Worm (Caenorhabditis elegans) whole organism, L4 larva: Measurements from ENCODE around the gene T22F3.11.
A peak's percentile ranks its signal among the peaks of the same experiment; 100 is the strongest.

Experiments
- D1046.2 ChIP-seq: fragments of 200-800 bp; sonication (Bioruptor generic); IDR thresholded peaks from 2 replicates; pipeline ENCODE4 v1.3.6; 2022; ENCODE audit warnings: missing genetic modification characterization, missing compliant biosample characterization
- F10B5.3 ChIP-seq: sonication (generic microtip); optimal IDR thresholded peaks from 2 replicates; lab custom pipeline; 2016; ENCODE audit warnings: mild to moderate bottlenecking, missing genetic modification characterization, missing compliant biosample characterization
- F26F4.8 ChIP-seq: fragments of 200-800 bp; sonication (Bioruptor generic); conservative IDR thresholded peaks from 2 replicates; pipeline ENCODE4 v1.3.6; 2022; ENCODE audit warnings: missing genetic modification characterization, missing compliant biosample characterization
- T26A8.4 ChIP-seq: fragments of 200-800 bp; sonication (Bioruptor generic); IDR thresholded peaks from 2 replicates; pipeline ENCODE4 v1.3.6; 2022; ENCODE audit warnings: missing genetic modification characterization, missing compliant biosample characterization
- aha-1 ChIP-seq: fragments of 150-350 bp; peaks from one replicate; lab custom pipeline; 2014; ENCODE audit warnings: missing biosample characterization, missing genetic modification characterization
- ama-1 ChIP-seq: fragments of 150-350 bp; optimal IDR thresholded peaks from 2 replicates; lab custom pipeline; 2014; ENCODE audit warnings: inconsistent platforms, mixed read lengths
- ceh-28 ChIP-seq: fragments of 150-350 bp; optimal IDR thresholded peaks from 2 replicates; lab custom pipeline; 2014; ENCODE audit warnings: missing biosample characterization, missing genetic modification reagents, missing genetic modification characterization
- ceh-32 ChIP-seq: sonication (generic microtip); optimal IDR thresholded peaks from 2 replicates; lab custom pipeline; 2016; ENCODE audit warnings: mild to moderate bottlenecking, missing genetic modification characterization, missing compliant biosample characterization; ENCODE audit not compliant: poor library complexity
- ceh-82 ChIP-seq: sonication (generic microtip); optimal IDR thresholded peaks from 2 replicates; lab custom pipeline; 2017; ENCODE audit warnings: missing biosample characterization, missing genetic modification characterization
- ces-1 ChIP-seq: fragments of 150-350 bp; sonication (generic microtip); optimal IDR thresholded peaks from 4 replicates; lab custom pipeline; 2014; ENCODE audit warnings: missing biosample characterization, missing genetic modification reagents, missing genetic modification characterization
- cey-2 ChIP-seq: sonication (generic microtip); optimal IDR thresholded peaks from 3 replicates; lab custom pipeline; 2017; ENCODE audit warnings: missing genetic modification characterization, mild to moderate bottlenecking, missing compliant biosample characterization, antibody characterized with exemption, borderline replicate concordance; ENCODE audit not compliant: insufficient read depth
- daf-16 ChIP-seq, 3 experiments: sonication (generic microtip); optimal IDR thresholded peaks; 2 replicates each; lab custom pipeline; 2016 to 2017; ENCODE audit warnings: missing genetic modification characterization in 3 of 3, missing genetic modification reagents in 3 of 3, mild to moderate bottlenecking in 2 of 3, missing compliant biosample characterization in 2 of 3, missing biosample characterization in 1 of 3, moderate library complexity in 1 of 3
- daf-19 ChIP-seq: fragments of 200-800 bp; sonication (Bioruptor generic); conservative IDR thresholded peaks from 2 replicates; pipeline ENCODE4 v1.3.6; 2022; ENCODE audit warnings: missing genetic modification characterization, missing compliant biosample characterization
- dmd-8 ChIP-seq: fragments of 200-800 bp; sonication (Bioruptor generic); IDR thresholded peaks from 2 replicates; pipeline ENCODE4 v1.3.6; 2022; ENCODE audit warnings: missing genetic modification characterization, missing compliant biosample characterization
- dpl-1 ChIP-seq: fragments of 150-350 bp; optimal IDR thresholded peaks from 2 replicates; lab custom pipeline; 2014; ENCODE audit warnings: missing biosample characterization, missing genetic modification reagents, missing genetic modification characterization
- duxl-1 ChIP-seq: sonication (generic microtip); optimal IDR thresholded peaks from 2 replicates; lab custom pipeline; 2016; ENCODE audit warnings: mild to moderate bottlenecking, missing genetic modification characterization, moderate library complexity, missing compliant biosample characterization; ENCODE audit not compliant: poor library complexity
- dve-1 ChIP-seq: sonication (generic microtip); optimal IDR thresholded peaks from 2 replicates; lab custom pipeline; 2017; ENCODE audit warnings: antibody characterized with exemption, mild to moderate bottlenecking, missing genetic modification characterization, missing compliant biosample characterization; ENCODE audit not compliant: insufficient read depth
- egl-43 ChIP-seq: fragments of 200-800 bp; sonication (Bioruptor generic); IDR thresholded peaks from 2 replicates; pipeline ENCODE4 v1.3.6; 2022; ENCODE audit warnings: missing genetic modification reagents, missing genetic modification characterization, missing compliant biosample characterization
- fos-1 ChIP-seq: fragments of 150-350 bp; optimal IDR thresholded peaks from 2 replicates; lab custom pipeline; 2014; ENCODE audit warnings: missing biosample characterization, missing genetic modification characterization
- gei-8 ChIP-seq: fragments of 200-800 bp; sonication (Bioruptor generic); optimal IDR thresholded peaks from 2 replicates; lab custom pipeline; 2018; ENCODE audit warnings: mild to moderate bottlenecking, missing genetic modification characterization, missing compliant biosample characterization
- hif-1 ChIP-seq, 2 experiments: sonication (generic microtip); optimal IDR thresholded peaks; 2 replicates each; lab custom pipeline; 2016 to 2017; ENCODE audit warnings: missing compliant biosample characterization in 2 of 2, missing genetic modification characterization in 2 of 2, missing genetic modification reagents in 2 of 2, missing genotype in 2 of 2, mild to moderate bottlenecking in 1 of 2
- hlh-11 ChIP-seq: fragments of 200-800 bp; sonication (Bioruptor generic); optimal IDR thresholded peaks from 2 replicates; lab custom pipeline; 2018; ENCODE audit warnings: mild to moderate bottlenecking, missing genetic modification characterization, missing compliant biosample characterization
- hmg-1.1 ChIP-seq: fragments of 200-800 bp; sonication (Bioruptor generic); IDR thresholded peaks from 2 replicates; pipeline ENCODE4 v1.3.6; 2022; ENCODE audit warnings: missing genetic modification reagents, missing genetic modification characterization, missing compliant biosample characterization
- jun-1 ChIP-seq: fragments of 150-350 bp; optimal IDR thresholded peaks from 2 replicates; lab custom pipeline; 2014; ENCODE audit warnings: missing biosample characterization, missing genetic modification reagents, missing genetic modification characterization
- lin-1 ChIP-seq: fragments of 200-800 bp; sonication (Bioruptor generic); IDR thresholded peaks from 2 replicates; pipeline ENCODE4 v1.3.6; 2022; ENCODE audit warnings: missing genetic modification reagents, missing genetic modification characterization, missing compliant biosample characterization
- lin-15B ChIP-seq: fragments of 150-350 bp; sonication (generic microtip); optimal IDR thresholded peaks from 3 replicates; lab custom pipeline; 2014; ENCODE audit warnings: missing biosample characterization, missing genetic modification characterization
- lin-29 ChIP-seq: fragments of 200-800 bp; sonication (Bioruptor generic); IDR thresholded peaks from 2 replicates; pipeline ENCODE4 v1.3.6; 2022; ENCODE audit warnings: missing genetic modification reagents, missing genetic modification characterization, missing compliant biosample characterization
- lin-39 ChIP-seq: fragments of 150-350 bp; optimal IDR thresholded peaks from 2 replicates; lab custom pipeline; 2014; ENCODE audit warnings: missing biosample characterization, missing genetic modification reagents, missing genetic modification characterization
- madf-5 ChIP-seq, 2 experiments: fragments of 200-800 bp; sonication (Bioruptor generic); IDR thresholded peaks; 2 replicates each; pipeline ENCODE4 v1.3.6; 2022; ENCODE audit warnings: missing compliant biosample characterization in 2 of 2, missing genetic modification characterization in 2 of 2
- mep-1 ChIP-seq: fragments of 150-350 bp; sonication (generic microtip); optimal IDR thresholded peaks from 3 replicates; lab custom pipeline; 2014; ENCODE audit warnings: missing biosample characterization, missing genetic modification characterization
- mes-2 ChIP-seq: sonication (generic microtip); optimal IDR thresholded peaks from 2 replicates; lab custom pipeline; 2016; ENCODE audit warnings: missing genotype, mild to moderate bottlenecking, missing genetic modification characterization, missing compliant biosample characterization; ENCODE audit not compliant: poor library complexity, severe bottlenecking
- mxl-3 ChIP-seq: fragments of 200-800 bp; sonication (Bioruptor generic); optimal IDR thresholded peaks from 2 replicates; lab custom pipeline; 2018; ENCODE audit warnings: mild to moderate bottlenecking, missing genetic modification characterization, missing compliant biosample characterization
- nhr-10 ChIP-seq: fragments of 150-350 bp; optimal IDR thresholded peaks from 2 replicates; lab custom pipeline; 2014; ENCODE audit warnings: missing biosample characterization, missing genetic modification characterization
- nhr-41 ChIP-seq: fragments of 200-800 bp; sonication (Bioruptor generic); IDR thresholded peaks from 2 replicates; pipeline ENCODE4 v1.3.6; 2022; ENCODE audit warnings: missing genetic modification reagents, missing genetic modification characterization, missing compliant biosample characterization
- nhr-6 ChIP-seq: fragments of 150-350 bp; optimal IDR thresholded peaks from 2 replicates; lab custom pipeline; 2014; ENCODE audit warnings: missing biosample characterization, missing genetic modification characterization
- nhr-77 ChIP-seq: fragments of 150-350 bp; optimal IDR thresholded peaks from 2 replicates; lab custom pipeline; 2014; ENCODE audit warnings: missing biosample characterization, missing genetic modification characterization
- pha-4 ChIP-seq, 2 experiments: fragments of 150-350 bp in 1 of 2; fragments of 200-800 bp in 1 of 2; sonication (Bioruptor generic) in 1 of 2; IDR thresholded peaks in 1 of 2; optimal IDR thresholded peaks in 1 of 2; 2 replicates each; pipeline versions ENCODE4 v1.3.6 to Lab custom; 2014 to 2022; ENCODE audit warnings: missing genetic modification characterization in 2 of 2, missing genetic modification reagents in 2 of 2, missing biosample characterization in 1 of 2, missing compliant biosample characterization in 1 of 2
- php-3 ChIP-seq: fragments of 200-800 bp; sonication (Bioruptor generic); IDR thresholded peaks from 2 replicates; pipeline ENCODE4 v1.3.6; 2022; ENCODE audit warnings: missing genetic modification reagents, missing genetic modification characterization, missing compliant biosample characterization
- pqm-1 ChIP-seq: sonication (generic microtip); optimal IDR thresholded peaks from 2 replicates; lab custom pipeline; 2017; ENCODE audit warnings: missing biosample characterization, missing genetic modification characterization
- snpc-4 ChIP-seq: fragments of 150-350 bp; optimal IDR thresholded peaks from 2 replicates; lab custom pipeline; 2014; ENCODE audit warnings: missing biosample characterization, missing genetic modification characterization
- tag-97 ChIP-seq: fragments of 200-800 bp; sonication (Bioruptor generic); IDR thresholded peaks from 2 replicates; pipeline ENCODE4 v1.3.6; 2022; ENCODE audit warnings: missing genetic modification characterization, missing compliant biosample characterization
- unc-130 ChIP-seq: sonication (generic microtip); optimal IDR thresholded peaks from 2 replicates; lab custom pipeline; 2016; ENCODE audit warnings: missing genetic modification reagents, missing genetic modification characterization, missing compliant biosample characterization
- unc-39 ChIP-seq: sonication (generic microtip); optimal IDR thresholded peaks from 2 replicates; lab custom pipeline; 2017; ENCODE audit warnings: missing biosample characterization, missing genetic modification characterization
- vab-7 ChIP-seq: fragments of 200-800 bp; sonication (Bioruptor generic); IDR thresholded peaks from 2 replicates; pipeline ENCODE4 v1.3.6; 2022; ENCODE audit warnings: missing genetic modification reagents, missing genetic modification characterization, missing compliant biosample characterization
- zag-1 ChIP-seq: fragments of 150-350 bp; optimal IDR thresholded peaks from 2 replicates; lab custom pipeline; 2014; ENCODE audit warnings: missing biosample characterization, missing genetic modification characterization
- zfp-3 ChIP-seq: fragments of 200-800 bp; sonication (Bioruptor generic); conservative IDR thresholded peaks from 2 replicates; pipeline ENCODE4 v1.3.6; 2022; ENCODE audit warnings: missing genetic modification reagents, missing genetic modification characterization, missing compliant biosample characterization
- zip-11 ChIP-seq: fragments of 200-800 bp; sonication (Bioruptor generic); IDR thresholded peaks from 2 replicates; pipeline ENCODE4 v1.3.6; 2022; ENCODE audit warnings: missing genetic modification characterization, missing compliant biosample characterization
- ztf-11 ChIP-seq: fragments of 150-350 bp; optimal IDR thresholded peaks from 2 replicates; lab custom pipeline; 2014; ENCODE audit warnings: missing biosample characterization, missing genetic modification characterization
- ztf-7 ChIP-seq: fragments of 150-350 bp; optimal IDR thresholded peaks from 2 replicates; lab custom pipeline; 2014; ENCODE audit warnings: missing biosample characterization, missing genetic modification characterization

The T22F3.11 gene

DNA sequence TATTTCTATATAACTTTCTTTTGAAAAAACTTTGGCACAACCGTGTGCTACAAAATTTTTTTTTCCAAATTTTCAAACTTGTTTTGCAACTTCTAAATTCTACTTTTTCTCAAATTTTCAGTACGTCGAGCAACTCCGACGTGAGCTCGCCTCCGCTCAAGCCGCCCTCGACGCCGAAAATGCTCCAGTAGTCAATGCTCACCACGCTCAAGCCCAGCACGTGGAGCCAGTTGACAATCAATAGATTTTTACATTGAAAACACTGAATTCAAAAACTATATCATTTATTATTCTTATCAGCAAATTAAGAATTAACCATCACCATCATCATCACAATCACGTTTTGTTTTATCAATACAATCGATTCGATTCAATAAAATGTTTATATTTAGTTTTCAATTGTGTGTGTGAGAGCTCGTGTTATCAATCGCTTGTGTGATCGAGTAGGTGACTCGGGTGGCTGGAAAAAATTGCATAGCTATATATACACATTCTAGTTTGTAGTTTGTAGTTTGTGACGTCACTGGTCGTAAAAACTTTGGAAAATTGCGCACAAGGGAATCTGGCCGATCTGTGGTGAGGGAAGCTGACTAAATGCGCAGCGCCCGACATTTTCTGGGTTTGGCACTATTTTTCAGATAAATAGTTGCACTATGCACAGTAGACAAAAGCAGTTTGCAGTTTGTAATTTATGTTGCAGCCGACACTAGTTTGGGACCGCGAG is 20.1 kb upstream of the T22F3.11 start (continued):
- TF ChIP-seq lin-15B (tag; lab: Kevin White, UChicago), result no peak
- peak in 1 of 2 experiments; percentile 32 for TF ChIP-seq daf-16 (GFP tag; optimal IDR thresholded peaks at IDR 0.05; lab: Kevin White, UChicago)
- peak; percentile 98 for TF ChIP-seq daf-16 (tag; optimal IDR thresholded peaks at IDR 0.05; lab: Kevin White, UChicago)
- peak; percentile 42 for TF ChIP-seq duxl-1 (tag; lab: Kevin White, UChicago)
- TF ChIP-seq zip-11 (GFP tag; lab: Robert Waterston, UW), result no peak
- TF ChIP-seq mes-2 (tag; lab: Kevin White, UChicago), result peak; percentile 44
- TF ChIP-seq dve-1 (tag; lab: Kevin White, UChicago), result peak; percentile 97
- TF ChIP-seq pha-4 (GFP tag; IDR thresholded peaks at IDR 0.05; lab: Robert Waterston, UW), result no peak
- TF ChIP-seq pha-4 (tag; optimal IDR thresholded peaks at IDR 0.05; lab: Kevin White, UChicago), result no peak
- no peak for TF ChIP-seq nhr-41
- TF ChIP-seq lin-29, result no peak
- no peak for TF ChIP-seq nhr-6
- TF ChIP-seq mep-1 (tag; lab: Kevin White, UChicago), result peak; percentile 70
- no peak for TF ChIP-seq madf-5 (GFP tag; IDR thresholded peaks at IDR 0.05; lab: Robert Waterston, UW)
- no peak for TF ChIP-seq cey-2 (tag; lab: Kevin White, UChicago)
- TF ChIP-seq T26A8.4, result peak; percentile 73
- TF ChIP-seq tag-97 (GFP tag; lab: Robert Waterston, UW), result no peak
- TF ChIP-seq egl-43 (GFP tag; lab: Robert Waterston, UW), result no peak
- 0 out of 2 replicates have a peak, but pooled peaks have one; percentile 60 for TF ChIP-seq php-3 (GFP tag; lab: Robert Waterston, UW)
- no peak for TF ChIP-seq nhr-10 (tag; lab: Kevin White, UChicago)
- no peak for TF ChIP-seq ceh-82 (tag; lab: Kevin White, UChicago)
- TF ChIP-seq lin-1, result 0 out of 2 replicates have a peak, but pooled peaks have one; percentile 12
- no peak for TF ChIP-seq dmd-8 (GFP tag; lab: Robert Waterston, UW)
- no peak for TF ChIP-seq fos-1 (tag; lab: Kevin White, UChicago)
- TF ChIP-seq jun-1 (tag; lab: Kevin White, UChicago), result no peak
- no peak for TF ChIP-seq lin-39 (tag; lab: Kevin White, UChicago)
- TF ChIP-seq dpl-1 (GFP tag; lab: Kevin White, UChicago), result no peak
- TF ChIP-seq vab-7 (GFP tag; lab: Robert Waterston, UW), result no peak
- TF ChIP-seq D1046.2, result no peak
- TF ChIP-seq aha-1 (tag; lab: Kevin White, UChicago), result no peak
- TF ChIP-seq ztf-11 (tag; lab: Kevin White, UChicago), result no peak
- TF ChIP-seq nhr-77, result peak; percentile 72
- 0 out of 2 replicates have a peak, but pooled peaks have one; percentile 6 for TF ChIP-seq hmg-1.1
- TF ChIP-seq unc-130 (GFP tag; lab: Kevin White, UChicago), result no peak
- TF ChIP-seq gei-8, result no peak
- TF ChIP-seq hlh-11, result peak; percentile 78
- no peak for TF ChIP-seq snpc-4
- TF ChIP-seq zag-1 (tag; lab: Kevin White, UChicago), result no peak
- TF ChIP-seq zfp-3 (GFP tag; lab: Robert Waterston, UW), result peak; percentile 77; the same call in 1 of the 2 replicates
- TF ChIP-seq ztf-7 (tag; lab: Kevin White, UChicago), result no peak
- no peak for TF ChIP-seq F26F4.8 (GFP tag; lab: Robert Waterston, UW)
- TF ChIP-seq daf-19 (GFP tag; lab: Robert Waterston, UW), result no peak
- TF ChIP-seq ceh-32 (tag; lab: Kevin White, UChicago), result no peak
- TF ChIP-seq F10B5.3, result no peak
- peak; percentile 59 for TF ChIP-seq mxl-3 (GFP tag; lab: Kevin White, UChicago)
- TF ChIP-seq ceh-28 (tag; lab: Kevin White, UChicago), result no peak
- TF ChIP-seq hif-1 (tag; optimal IDR thresholded peaks at IDR 0.05; lab: Kevin White, UChicago), result peak in 1 of 2 experiments; percentile 62
- TF ChIP-seq ama-1 (lab: Kevin White, UChicago), result no peak
- TF ChIP-seq unc-39 (tag; lab: Kevin White, UChicago), result no peak
- no peak for TF ChIP-seq ces-1 (GFP tag; lab: Kevin White, UChicago)
- peak; percentile 76 for TF ChIP-seq pqm-1 (tag; lab: Kevin White, UChicago)
